Worm (Caenorhabditis elegans) whole organism, L4/young adult: ENCODE measurements around the gene nlp-63.

Experiments
- W03F9.2 ChIP-seq: fragments of 150-350 bp; optimal IDR thresholded peaks from 2 replicates; lab custom pipeline; 2014; ENCODE audit warnings: missing biosample characterization, missing genetic modification characterization
- dao-5 ChIP-seq: sonication (generic microtip); optimal IDR thresholded peaks from 2 replicates; lab custom pipeline; 2016; ENCODE audit warnings: missing genotype, missing genetic modification characterization, moderate library complexity, missing compliant biosample characterization
- him-1 ChIP-seq: sonication (generic microtip); optimal IDR thresholded peaks from 2 replicates; lab custom pipeline; 2016; ENCODE audit warnings: missing genotype, missing genetic modification reagents, missing genetic modification characterization, missing compliant biosample characterization

DNA sequence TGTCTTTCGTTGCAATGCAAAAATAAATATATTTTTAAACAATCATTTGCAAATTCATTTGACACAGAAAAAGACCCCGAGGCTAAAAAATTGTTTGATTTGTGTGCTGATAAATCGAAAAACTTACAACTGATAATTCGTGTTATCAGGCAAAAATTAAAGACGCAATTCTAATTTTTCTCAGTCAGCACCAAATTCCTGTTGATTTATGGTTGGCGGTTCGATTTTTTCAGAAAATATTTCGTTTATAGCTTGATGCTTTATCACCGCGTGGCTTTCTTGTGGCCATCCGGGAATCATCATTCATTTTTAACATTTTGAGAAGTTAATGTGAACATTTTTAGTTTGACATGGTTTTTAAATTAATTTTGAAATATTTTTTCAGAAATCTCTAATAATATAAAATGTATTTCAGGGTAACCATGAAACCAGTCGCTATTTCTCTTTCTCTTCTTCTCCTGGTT lies 16.0 kb upstream of the nlp-63 start, which contains the start of gene asah-2:
- no peak for TF ChIP-seq W03F9.2 (tag; lab: Kevin White, UChicago)
- TF ChIP-seq him-1 (tag; lab: Kevin White, UChicago), result no peak
- TF ChIP-seq dao-5, result no peak
